Worm (Caenorhabditis elegans) whole organism, L4 larva: ENCODE data around the gene hizr-1.

Experiments
- attf-4 ChIP-seq: sonication (generic microtip); optimal IDR thresholded peaks from 3 replicates; lab custom pipeline; 2017; ENCODE audit warnings: missing biosample characterization, missing genetic modification characterization
- ces-1 ChIP-seq: fragments of 150-350 bp; sonication (generic microtip); optimal IDR thresholded peaks from 4 replicates; lab custom pipeline; 2014; ENCODE audit warnings: missing biosample characterization, missing genetic modification reagents, missing genetic modification characterization
- daf-16 ChIP-seq, 3 experiments: sonication (generic microtip); optimal IDR thresholded peaks; 2 replicates each; lab custom pipeline; 2016 to 2017; ENCODE audit warnings: missing genetic modification characterization in 3 of 3, missing genetic modification reagents in 3 of 3, mild to moderate bottlenecking in 2 of 3, missing compliant biosample characterization in 2 of 3, missing biosample characterization in 1 of 3, moderate library complexity in 1 of 3
- lim-7 ChIP-seq: fragments of 200-800 bp; sonication (Bioruptor generic); IDR thresholded peaks from 2 replicates; pipeline ENCODE4 v1.3.6; 2022; ENCODE audit warnings: missing genetic modification characterization, missing compliant biosample characterization
- lir-3 ChIP-seq: sonication (generic microtip); optimal IDR thresholded peaks from 2 replicates; lab custom pipeline; 2016; ENCODE audit warnings: mild to moderate bottlenecking, missing genetic modification characterization, missing compliant biosample characterization
- mep-1 ChIP-seq: fragments of 150-350 bp; sonication (generic microtip); optimal IDR thresholded peaks from 3 replicates; lab custom pipeline; 2014; ENCODE audit warnings: missing biosample characterization, missing genetic modification characterization
- mes-2 ChIP-seq: sonication (generic microtip); optimal IDR thresholded peaks from 2 replicates; lab custom pipeline; 2016; ENCODE audit warnings: missing genotype, mild to moderate bottlenecking, missing genetic modification characterization, missing compliant biosample characterization; ENCODE audit not compliant: poor library complexity, severe bottlenecking
- mxl-3 ChIP-seq: fragments of 200-800 bp; sonication (Bioruptor generic); optimal IDR thresholded peaks from 2 replicates; lab custom pipeline; 2018; ENCODE audit warnings: mild to moderate bottlenecking, missing genetic modification characterization, missing compliant biosample characterization

DNA sequence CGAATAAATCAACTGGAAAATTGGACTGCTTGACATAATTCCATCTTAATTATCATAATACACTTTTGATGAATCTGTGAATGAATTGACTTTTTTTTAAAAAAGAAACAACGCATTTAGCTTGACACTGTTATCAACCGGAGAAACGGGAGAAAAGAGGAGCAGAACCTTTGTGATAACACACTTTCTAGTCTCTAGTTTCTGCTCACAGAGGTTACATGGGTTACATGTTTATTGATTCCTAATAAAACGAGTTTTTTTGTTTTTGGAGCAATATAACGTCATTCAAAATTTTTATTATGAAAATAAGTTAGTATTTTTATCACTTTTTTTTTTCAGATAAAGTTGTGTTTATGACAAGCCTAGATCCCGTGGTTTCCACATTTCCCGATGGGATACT, at the start of gene hizr-1:
- TF ChIP-seq mep-1 = no peak
- no peak for TF ChIP-seq lim-7
- TF ChIP-seq attf-4 (tag; lab: Kevin White, UChicago) = no peak
- no peak for TF ChIP-seq mxl-3 (GFP tag; lab: Kevin White, UChicago)
- no peak for TF ChIP-seq lir-3 (tag; lab: Kevin White, UChicago)
- no peak for TF ChIP-seq daf-16 (GFP tag; optimal IDR thresholded peaks at IDR 0.05; lab: Kevin White, UChicago)
- TF ChIP-seq daf-16 (tag; optimal IDR thresholded peaks at IDR 0.05; lab: Kevin White, UChicago) = peak; percentile 68
- TF ChIP-seq mes-2 (tag; lab: Kevin White, UChicago) = no peak
- no peak for TF ChIP-seq ces-1 (GFP tag; lab: Kevin White, UChicago)
